Fruit fly (Drosophila melanogaster): Measurements from ENCODE around the gene Cyp4d2.

The Cyp4d2 gene

DNA sequence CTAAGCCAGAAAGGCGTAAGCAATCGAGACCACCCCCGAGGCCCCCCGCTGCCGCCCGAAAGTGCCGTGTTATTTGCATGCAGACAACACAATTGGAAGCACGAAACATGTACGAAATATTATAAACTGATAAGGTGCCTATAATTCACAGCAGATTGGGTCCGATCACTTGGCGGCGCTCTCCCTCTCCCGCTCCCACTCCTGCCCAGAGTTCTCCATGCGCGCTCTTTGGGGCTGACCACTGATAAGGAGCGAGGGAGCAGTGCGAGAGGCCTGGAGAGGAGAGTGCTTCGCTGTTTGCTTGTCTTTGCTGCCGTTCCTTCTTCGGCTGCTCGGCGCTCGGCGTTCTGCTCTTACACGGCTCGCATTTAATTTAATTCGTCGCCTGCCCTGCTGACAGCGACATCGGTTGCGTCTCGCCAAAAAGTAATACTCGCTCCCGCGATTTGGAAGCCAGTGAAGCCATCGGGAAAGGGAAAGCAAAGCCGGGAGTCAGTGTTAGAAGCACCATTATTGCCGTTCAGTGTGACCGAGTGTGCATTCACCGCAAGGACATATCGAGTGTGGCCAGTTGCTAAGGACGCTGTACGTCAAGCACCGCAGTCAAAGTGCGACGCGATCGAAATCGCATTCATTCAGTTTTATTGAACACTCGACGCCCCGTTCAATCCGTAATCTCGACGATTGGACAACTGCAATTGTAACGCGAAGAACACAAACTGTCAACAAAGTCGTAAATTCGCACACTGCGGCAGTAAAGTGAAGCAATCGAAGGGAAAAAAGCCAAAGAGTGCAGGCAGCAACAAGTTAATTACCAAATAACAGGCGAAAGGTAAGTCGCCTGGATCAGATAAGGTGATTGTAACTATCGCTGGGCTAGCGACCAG is 18.6 kb downstream of the Cyp4d2 start (continued):
- TF ChIP-seq CG3163 (GFP tag; optimal IDR thresholded peaks at IDR 0.05), result peak; percentile 3
- peak; percentile 54 for TF ChIP-seq Med (GFP tag)
- TF ChIP-seq CG4404 (GFP tag; IDR thresholded peaks at IDR 0.05), result no peak
- TF ChIP-seq fru (optimal IDR thresholded peaks at IDR 0.05), result no peak
- TF ChIP-seq hbn (GFP tag; IDR thresholded peaks at IDR 0.05; ENCODE audit: partially characterized antibody), result 0 out of 2 replicates have a peak, but pooled peaks have one; percentile 17
- no peak for TF ChIP-seq CG16779 (GFP tag; IDR thresholded peaks at IDR 0.05)
- TF ChIP-seq Doc3 (GFP tag; IDR thresholded peaks at IDR 0.05; ENCODE audit: partially characterized antibody), result 0 out of 3 replicates have a peak, but pooled peaks have one; percentile 33
- peak; percentile 87 for TF ChIP-seq Deaf1 (tag; optimal IDR thresholded peaks at IDR 0.05)
- TF ChIP-seq cad (GFP tag; optimal IDR thresholded peaks at IDR 0.05), result no peak
- no peak for TF ChIP-seq Sox102F (GFP tag; optimal IDR thresholded peaks at IDR 0.05)
- no peak for TF ChIP-seq amos (GFP tag; IDR thresholded peaks at IDR 0.05; ENCODE audit: partially characterized antibody)
- TF ChIP-seq CG34224 (GFP tag; IDR thresholded peaks at IDR 0.05; ENCODE audit: partially characterized antibody), result peak; percentile 44; the same call in 1 of the 3 replicates

DNA sequence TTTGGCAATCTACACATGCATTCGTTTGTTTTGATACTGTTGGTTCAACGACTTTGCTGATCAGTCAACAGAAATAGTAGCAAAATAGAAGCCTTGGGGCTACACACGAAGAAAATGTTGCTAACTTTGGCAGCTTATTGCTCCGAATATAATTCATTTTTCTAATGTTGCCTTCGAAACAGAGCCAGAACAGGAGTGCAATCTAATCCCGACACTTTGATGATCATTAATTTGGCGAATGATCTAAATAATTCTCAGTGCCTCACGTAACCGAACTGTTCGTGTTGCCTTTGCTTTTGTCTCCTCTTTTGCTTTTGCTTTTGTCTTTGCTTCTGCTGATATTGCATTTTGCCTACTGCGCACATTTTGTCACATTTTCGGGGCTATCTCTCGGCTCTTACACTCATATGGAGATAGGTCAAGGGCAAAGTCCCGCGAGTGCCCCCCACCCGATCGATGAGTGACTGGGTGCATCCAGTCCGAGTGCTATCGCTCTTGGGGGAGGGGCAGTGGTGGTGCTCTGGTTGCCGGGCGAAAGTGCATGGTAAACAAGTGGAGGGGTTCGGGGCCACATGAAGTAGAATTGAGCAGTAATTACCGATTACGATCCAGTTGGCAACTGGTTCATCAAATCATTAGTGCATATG is 20.4 kb downstream of the Cyp4d2 start:
- TF ChIP-seq CG9876 (GFP tag; optimal IDR thresholded peaks at IDR 0.05) (no peak), CG11504 (tag; optimal IDR thresholded peaks at IDR 0.05) (peak; percentile 24), ase (GFP tag; IDR thresholded peaks at IDR 0.05) (no peak), HLH54F (GFP tag; optimal IDR thresholded peaks at IDR 0.05) (no peak), pho (GFP tag; optimal IDR thresholded peaks at IDR 0.05) (no peak), ara (GFP tag; IDR thresholded peaks at IDR 0.05) (0 out of 2 replicates have a peak, but pooled peaks have one; percentile 36), Xrp1 (GFP tag; IDR thresholded peaks at IDR 0.05) (peak; percentile 30; the same call in 1 of the 2 replicates), sens-2 (GFP tag; IDR thresholded peaks at IDR 0.05) (no peak), Hmx (GFP tag; optimal IDR thresholded peaks at IDR 0.05) (no peak), CG7556 (GFP tag; optimal IDR thresholded peaks at IDR 0.05) (no peak), Ets65A (GFP tag) (peak; percentile 6), CG2875 (GFP tag; optimal IDR thresholded peaks at IDR 0.05) (no peak), Hr78 (GFP tag; optimal IDR thresholded peaks at IDR 0.05) (peak in 1 of 2 experiments; percentile 43), CG13296 (GFP tag; optimal IDR thresholded peaks at IDR 0.05) (no peak), CG43689 (GFP tag; IDR thresholded peaks at IDR 0.05) (no peak), abd-A (tag; optimal IDR thresholded peaks at IDR 0.05) (no peak), CG17359 (tag; optimal IDR thresholded peaks at IDR 0.05) (peak; percentile 6), CG8281 (tag; optimal IDR thresholded peaks at IDR 0.05) (no peak), vnd (GFP tag; IDR thresholded peaks at IDR 0.05; ENCODE audit: partially characterized antibody) (no peak), tio (GFP tag; optimal IDR thresholded peaks at IDR 0.05) (no peak), CG1529 (GFP tag; optimal IDR thresholded peaks at IDR 0.05) (no peak), mirr (GFP tag; optimal IDR thresholded peaks at IDR 0.05) (no peak), Tbp (GFP tag; optimal IDR thresholded peaks at IDR 0.05) (no peak), al (GFP tag; IDR thresholded peaks at IDR 0.05) (no peak), Med (GFP tag) (peak; percentile 40), CG3995 (GFP tag; optimal IDR thresholded peaks at IDR 0.05) (no peak), CTCF (GFP tag; optimal IDR thresholded peaks at IDR 0.05) (no peak), gcm2 (GFP tag; optimal IDR thresholded peaks at IDR 0.05) (no peak), h (optimal IDR thresholded peaks at IDR 0.05) (no peak), Kr (GFP tag; optimal IDR thresholded peaks at IDR 0.05) (no peak), CG6689 (GFP tag; IDR thresholded peaks at IDR 0.05) (0 out of 2 replicates have a peak, but pooled peaks have one; percentile 26), lmd (GFP tag; IDR thresholded peaks at IDR 0.05) (no peak), CG11560 (tag; IDR thresholded peaks at IDR 0.05) (no peak), CG12104 (GFP tag; optimal IDR thresholded peaks at IDR 0.05) (no peak), Nf-YB (GFP tag; optimal IDR thresholded peaks at IDR 0.05) (no peak), Ada2b (GFP tag; IDR thresholded peaks at IDR 0.05) (0 out of 2 replicates have a peak, but pooled peaks have one; percentile 12), CG31365 (tag; optimal IDR thresholded peaks at IDR 0.05) (no peak)

Measured in whole organism, embryonic.